Worm (Caenorhabditis elegans): Measurements from ENCODE around the gene pax-3.

Gene pax-3

DNA sequence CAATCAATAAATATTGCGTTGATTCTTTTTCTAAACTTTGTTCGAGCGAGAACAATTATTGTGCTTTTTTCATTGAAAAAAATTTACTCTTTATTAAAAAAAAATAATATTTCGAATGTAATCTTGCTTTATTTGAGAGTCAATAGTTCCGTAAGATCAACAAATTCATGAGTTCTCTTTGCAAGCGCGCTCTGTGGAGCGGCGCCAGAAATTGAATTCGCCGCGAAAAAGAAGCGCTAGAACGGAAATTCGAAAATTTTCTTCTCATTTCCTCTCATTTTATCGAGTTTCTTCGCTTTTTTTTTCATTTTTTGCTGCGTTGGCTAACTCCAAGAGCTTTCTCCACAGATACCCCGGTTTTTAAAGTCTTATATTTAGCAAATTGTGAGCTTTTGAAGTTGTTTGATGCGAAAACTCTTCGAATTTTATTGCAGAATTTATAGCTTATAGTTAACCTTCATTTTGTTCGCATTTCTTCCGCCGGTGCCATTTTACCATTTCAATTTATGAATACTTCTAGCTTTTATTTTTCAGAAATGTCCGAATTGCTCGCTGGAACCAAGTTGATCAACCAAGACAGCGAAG lies 50.8 kb downstream of the pax-3 start, which contains the start of gene R05H5.3 (continued):
- no peak for TF ChIP-seq blmp-1 (tag; optimal IDR thresholded peaks at IDR 0.05; ENCODE audit: insufficient read depth)
- TF ChIP-seq peb-1 (tag; optimal IDR thresholded peaks at IDR 0.05) = no peak
- no peak for TF ChIP-seq ama-1 (optimal IDR thresholded peaks at IDR 0.05)
- TF ChIP-seq F13H6.1 (tag; optimal IDR thresholded peaks at IDR 0.05) = no peak
- no peak for TF ChIP-seq nhr-77 (tag; optimal IDR thresholded peaks at IDR 0.05)
- no peak for TF ChIP-seq ZK546.5 (tag; optimal IDR thresholded peaks at IDR 0.05)
- no peak for TF ChIP-seq nhr-23 (tag; optimal IDR thresholded peaks at IDR 0.05)
- no peak for TF ChIP-seq skn-1 (tag; optimal IDR thresholded peaks at IDR 0.05)
- no peak for TF ChIP-seq ztf-11 (tag; optimal IDR thresholded peaks at IDR 0.05)
- TF ChIP-seq lin-39 (tag; optimal IDR thresholded peaks at IDR 0.05) = no peak
- peak; percentile 34 for TF ChIP-seq zag-1 (tag; optimal IDR thresholded peaks at IDR 0.05)
- peak; percentile 54 for TF ChIP-seq lin-13 (GFP tag; optimal IDR thresholded peaks at IDR 0.05)
- no peak for TF ChIP-seq Y55F3AM.14 (GFP tag; optimal IDR thresholded peaks at IDR 0.05)
- no peak for TF ChIP-seq nhr-21 (tag; optimal IDR thresholded peaks at IDR 0.05)
- TF ChIP-seq nhr-237 (tag; optimal IDR thresholded peaks at IDR 0.05) = no peak
- peak; percentile 69 for TF ChIP-seq C34F6.9 (tag; optimal IDR thresholded peaks at IDR 0.05)
- TF ChIP-seq nhr-12 (tag; optimal IDR thresholded peaks at IDR 0.05) = no peak

DNA sequence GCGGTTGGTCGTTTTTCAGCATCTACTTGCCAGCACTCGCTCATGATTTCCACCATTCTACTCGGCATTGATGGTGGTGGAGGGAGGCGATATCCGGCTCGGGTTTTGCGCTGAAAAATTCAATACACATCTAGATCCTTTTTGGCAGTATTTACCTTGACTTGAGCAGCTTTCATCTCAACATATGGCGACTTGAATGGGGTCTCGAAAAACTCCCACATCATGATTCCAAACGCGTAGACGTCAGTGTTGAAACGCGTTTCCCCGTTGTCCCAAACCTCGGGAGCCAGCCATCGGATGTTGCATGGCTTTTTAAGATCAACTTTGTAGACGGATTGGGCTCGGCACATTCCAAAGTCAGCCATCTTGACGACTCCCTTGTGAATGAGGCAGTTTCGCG lies 52.1 kb downstream of the pax-3 start:
- no peak for TF ChIP-seq nhr-6 (tag; optimal IDR thresholded peaks at IDR 0.05)
- TF ChIP-seq unc-55 (GFP tag; optimal IDR thresholded peaks at IDR 0.05) = no peak
- no peak for TF ChIP-seq sma-3 (GFP tag; optimal IDR thresholded peaks at IDR 0.05)
- no peak for TF ChIP-seq ztf-11 (tag; optimal IDR thresholded peaks at IDR 0.05)
- TF ChIP-seq unc-39 (tag; optimal IDR thresholded peaks at IDR 0.05) = no peak
- no peak for TF ChIP-seq R02D3.7 (tag; optimal IDR thresholded peaks at IDR 0.05)
- TF ChIP-seq mab-5 (tag; optimal IDR thresholded peaks at IDR 0.05) = no peak
- TF ChIP-seq ceh-16 (tag; optimal IDR thresholded peaks at IDR 0.05) = no peak
- no peak for TF ChIP-seq nhr-77 (tag; optimal IDR thresholded peaks at IDR 0.05)
- no peak for TF ChIP-seq ama-1 (optimal IDR thresholded peaks at IDR 0.05)
- TF ChIP-seq Y55F3AM.14 (GFP tag; optimal IDR thresholded peaks at IDR 0.05) = no peak
- TF ChIP-seq skn-1 (tag; optimal IDR thresholded peaks at IDR 0.05) = no peak
- TF ChIP-seq ztf-4 (tag; optimal IDR thresholded peaks at IDR 0.05) = no peak
- TF ChIP-seq aly-2 (tag; optimal IDR thresholded peaks at IDR 0.05) = no peak

DNA sequence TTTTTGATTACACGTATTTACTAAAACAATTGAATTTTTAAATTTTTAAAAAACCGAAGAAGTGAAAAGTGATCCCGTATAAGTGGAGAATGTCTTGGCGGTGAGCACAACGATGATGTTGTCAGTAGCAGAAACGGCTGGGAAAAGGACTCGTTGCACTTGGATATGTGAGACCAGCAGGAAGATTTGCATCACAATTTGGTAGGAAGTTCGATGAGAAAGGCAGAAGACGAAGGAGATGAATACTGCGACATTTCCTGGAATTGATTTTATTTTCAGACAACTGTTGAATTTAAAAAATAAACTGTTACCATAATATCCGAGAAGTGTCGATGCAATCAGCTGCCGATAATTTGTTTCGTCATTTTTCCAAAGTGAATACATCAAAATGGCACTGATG lies 53.5 kb downstream of the pax-3 start, which contains the start of gene R05H5.4:
Gene R05H5.4, minus strand, starts transcription at position 101 of the 400 bp plus-strand sequence.
- TF ChIP-seq sem-4 (tag; optimal IDR thresholded peaks at IDR 0.05) = no peak
- TF ChIP-seq ZK546.5 (tag; optimal IDR thresholded peaks at IDR 0.05) = no peak
- no peak for TF ChIP-seq dmd-4 (tag; optimal IDR thresholded peaks at IDR 0.05)
- no peak for TF ChIP-seq aly-2 (tag; optimal IDR thresholded peaks at IDR 0.05)
- no peak for TF ChIP-seq mab-5 (tag; optimal IDR thresholded peaks at IDR 0.05)

DNA sequence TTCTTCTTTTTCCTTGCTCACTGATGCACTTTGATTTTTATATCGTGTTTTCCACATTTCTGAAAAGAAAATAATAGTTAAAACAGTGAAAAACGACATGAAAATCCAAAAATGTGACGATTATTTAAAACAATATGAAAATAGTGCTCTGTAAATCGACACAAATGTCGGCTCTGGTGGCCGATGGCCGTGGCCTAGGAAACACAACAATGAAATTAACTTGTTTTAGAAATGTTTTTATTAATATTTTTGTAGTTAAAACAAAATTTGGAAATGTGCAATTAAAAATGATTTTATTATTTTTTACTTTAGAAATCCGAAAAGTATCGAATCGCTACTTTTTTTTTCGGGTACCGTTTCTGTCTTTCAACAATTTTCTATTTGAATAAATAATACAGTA lies 54.4 kb downstream of the pax-3 start, which contains the start of gene arv-1:
Gene arv-1, minus strand, starts transcription at position 65 of the 400 bp plus-strand sequence.
- TF ChIP-seq nhr-21 (tag; optimal IDR thresholded peaks at IDR 0.05) = peak; percentile 27
- peak; percentile 66 for TF ChIP-seq gmeb-1 (tag; optimal IDR thresholded peaks at IDR 0.05)
- TF ChIP-seq mbf-1 (tag; optimal IDR thresholded peaks at IDR 0.05) = no peak
- TF ChIP-seq lin-39 (tag; optimal IDR thresholded peaks at IDR 0.05) = no peak
- TF ChIP-seq F13H6.1 (tag; optimal IDR thresholded peaks at IDR 0.05) = peak; percentile 33
- peak; percentile 67 for TF ChIP-seq C34F6.9 (tag; optimal IDR thresholded peaks at IDR 0.05)
- no peak for TF ChIP-seq skn-1 (tag; optimal IDR thresholded peaks at IDR 0.05)
- TF ChIP-seq lin-13 (GFP tag; optimal IDR thresholded peaks at IDR 0.05) = peak; percentile 31
- no peak for TF ChIP-seq nhr-237 (tag; optimal IDR thresholded peaks at IDR 0.05)
- peak; percentile 72 for TF ChIP-seq sma-9 (GFP tag; optimal IDR thresholded peaks at IDR 0.05)
- no peak for TF ChIP-seq sma-9 (tag; optimal IDR thresholded peaks at IDR 0.05)
- TF ChIP-seq R02D3.7 (tag; optimal IDR thresholded peaks at IDR 0.05) = peak; percentile 79
- TF ChIP-seq lsy-2 (tag; optimal IDR thresholded peaks at IDR 0.05) = peak; percentile 33 to 88
- TF ChIP-seq crh-2 (tag; optimal IDR thresholded peaks at IDR 0.05) = peak; percentile 56
- TF ChIP-seq ztf-4 (tag; optimal IDR thresholded peaks at IDR 0.05) = peak; percentile 14
- peak; percentile 64 for TF ChIP-seq unc-55 (GFP tag; optimal IDR thresholded peaks at IDR 0.05)
- peak; percentile 23 for TF ChIP-seq nhr-25 (tag; optimal IDR thresholded peaks at IDR 0.05)
- TF ChIP-seq sma-3 (GFP tag; optimal IDR thresholded peaks at IDR 0.05) = peak; percentile 70
- TF ChIP-seq fos-1 (tag; optimal IDR thresholded peaks at IDR 0.05) = peak; percentile 16

All from whole organism, L2 larva.